Fruit fly (Drosophila melanogaster) whole organism, embryonic: ENCODE measurements around the gene Sema5c.
A peak's percentile ranks its signal among the peaks of the same experiment; 100 is the strongest.

ENCODE experiments used
- B-H1 ChIP-seq: fragments of 200-800 bp; sonication (Bioruptor generic); IDR thresholded peaks from 3 replicates; pipeline ENCODE4 v1.3.6; 2022; ENCODE audit warnings: missing biosample characterization, missing genetic modification characterization
- Blimp-1 ChIP-seq: fragments of 200-800 bp; sonication (Bioruptor generic); optimal IDR thresholded peaks from 3 replicates; lab custom pipeline; 2018; ENCODE audit warnings: missing biosample characterization, missing genetic modification characterization, mild to moderate bottlenecking, moderate library complexity, missing genetic modification reagents
- CG10147 ChIP-seq: fragments of 200-800 bp; sonication (Bioruptor generic); optimal IDR thresholded peaks from 2 replicates; lab custom pipeline; 2019; ENCODE audit warnings: missing biosample characterization, mild to moderate bottlenecking, missing genetic modification characterization, moderate library complexity
- CG10462 ChIP-seq: fragments of 200-800 bp; sonication (Bioruptor generic); optimal IDR thresholded peaks from 2 replicates; lab custom pipeline; 2016; ENCODE audit warnings: missing biosample characterization, missing genetic modification characterization
- CG10979 ChIP-seq: fragments of 200-800 bp; sonication (Bioruptor generic); optimal IDR thresholded peaks from 2 replicates; lab custom pipeline; 2018; ENCODE audit warnings: missing biosample characterization, mild to moderate bottlenecking, missing genetic modification characterization, moderate library complexity
- CG12769 ChIP-seq: fragments of 200-800 bp; sonication (Bioruptor generic); optimal IDR thresholded peaks from 2 replicates; lab custom pipeline; 2019; ENCODE audit warnings: missing biosample characterization, mild to moderate bottlenecking, missing genetic modification characterization, moderate library complexity
- CG14667 ChIP-seq: fragments of 200-800 bp; sonication (Bioruptor generic); IDR thresholded peaks from 2 replicates; pipeline ENCODE4 v1.3.6; 2022; ENCODE audit warnings: missing biosample characterization, missing genetic modification characterization
- CG14965 ChIP-seq: fragments of 200-800 bp; sonication (Bioruptor generic); optimal IDR thresholded peaks from 2 replicates; lab custom pipeline; 2016; ENCODE audit warnings: missing biosample characterization, missing genetic modification characterization, borderline replicate concordance
- CG1603 ChIP-seq: fragments of 200-800 bp; sonication (Bioruptor generic); optimal IDR thresholded peaks from 2 replicates; lab custom pipeline; 2019; ENCODE audit warnings: missing biosample characterization, mild to moderate bottlenecking, missing genetic modification characterization, moderate library complexity
- CG16779 ChIP-seq: fragments of 200-800 bp; sonication (Bioruptor generic); IDR thresholded peaks from 2 replicates; pipeline ENCODE4 v1.3.6; 2022; ENCODE audit warnings: missing biosample characterization, missing genetic modification characterization
- CG17359 ChIP-seq: fragments of 200-800 bp; sonication (Bioruptor generic); optimal IDR thresholded peaks from 3 replicates; lab custom pipeline; 2018; ENCODE audit warnings: missing biosample characterization, mild to moderate bottlenecking, missing genetic modification characterization, moderate library complexity
- CG17568 ChIP-seq: fragments of 200-800 bp; sonication (Bioruptor generic); optimal IDR thresholded peaks from 2 replicates; lab custom pipeline; 2018; ENCODE audit warnings: missing biosample characterization, mild to moderate bottlenecking, missing genetic modification characterization, moderate library complexity
- CG1792 ChIP-seq: fragments of 200-800 bp; sonication (Bioruptor generic); optimal IDR thresholded peaks from 2 replicates; lab custom pipeline; 2016; ENCODE audit warnings: missing biosample characterization, missing genetic modification characterization
- CG2129 ChIP-seq: fragments of 200-800 bp; sonication (Bioruptor generic); IDR thresholded peaks from 2 replicates; pipeline ENCODE4 v1.3.6; 2022; ENCODE audit warnings: missing biosample characterization, missing genetic modification characterization; ENCODE audit not compliant: partially characterized antibody
- CG2202 ChIP-seq: fragments of 200-800 bp; sonication (Bioruptor generic); optimal IDR thresholded peaks from 2 replicates; lab custom pipeline; 2018; ENCODE audit warnings: missing biosample characterization, mild to moderate bottlenecking, missing genetic modification characterization
- CG3407 ChIP-seq: fragments of 200-800 bp; sonication (Bioruptor generic); optimal IDR thresholded peaks from 2 replicates; lab custom pipeline; 2018; ENCODE audit warnings: missing biosample characterization, mild to moderate bottlenecking, missing genetic modification characterization
- CG3726 ChIP-seq: fragments of 200-800 bp; sonication (Bioruptor generic); IDR thresholded peaks from 3 replicates; pipeline ENCODE4, ENCODE4 v1.3.6; 2022; ENCODE audit warnings: missing biosample characterization, missing genetic modification characterization
- CG4360 ChIP-seq: fragments of 200-800 bp; sonication (Bioruptor generic); IDR thresholded peaks from 2 replicates; pipeline ENCODE4 v1.3.6; 2022; ENCODE audit warnings: missing biosample characterization, missing genetic modification characterization
- CG8359 ChIP-seq: fragments of 200-800 bp; sonication (Bioruptor generic); optimal IDR thresholded peaks from 2 replicates; lab custom pipeline; 2017; ENCODE audit warnings: missing biosample characterization, mild to moderate bottlenecking, missing genetic modification characterization, borderline replicate concordance
- CG8765 ChIP-seq: fragments of 200-800 bp; sonication (Bioruptor generic); IDR thresholded peaks from 2 replicates; pipeline ENCODE4 v1.3.6; 2022; ENCODE audit warnings: missing biosample characterization, missing genetic modification characterization
- CG9437 ChIP-seq: fragments of 200-800 bp; sonication (Bioruptor generic); optimal IDR thresholded peaks from 2 replicates; lab custom pipeline; 2018; ENCODE audit warnings: missing biosample characterization, mild to moderate bottlenecking, missing genetic modification characterization
- Deaf1 ChIP-seq: fragments of 200-800 bp; optimal IDR thresholded peaks from 3 replicates; lab custom pipeline; 2019; ENCODE audit warnings: missing biosample characterization, mild to moderate bottlenecking, missing genetic modification characterization, moderate library complexity
- Doc3 ChIP-seq: fragments of 200-800 bp; sonication (Bioruptor generic); IDR thresholded peaks from 3 replicates; pipeline ENCODE4 v1.3.6; 2022; ENCODE audit warnings: missing biosample characterization, missing genetic modification characterization; ENCODE audit not compliant: partially characterized antibody
- HLH54F ChIP-seq: fragments of 200-800 bp; sonication (Bioruptor generic); optimal IDR thresholded peaks from 3 replicates; lab custom pipeline; 2016; ENCODE audit warnings: missing biosample characterization, missing genetic modification characterization
- Hr51 ChIP-seq, 2 experiments: fragments of 200-800 bp; sonication (Bioruptor generic); optimal IDR thresholded peaks; 2 replicates in 1 of 2; 3 replicates in 1 of 2; lab custom pipeline; 2016 to 2018; ENCODE audit warnings: missing biosample characterization in 2 of 2, missing genetic modification characterization in 2 of 2, mild to moderate bottlenecking in 1 of 2, moderate library complexity in 1 of 2
- Scr ChIP-seq: fragments of 200-800 bp; sonication (Bioruptor generic); IDR thresholded peaks from 2 replicates; pipeline ENCODE4 v1.3.6; 2022; ENCODE audit warnings: missing biosample characterization, missing genetic modification characterization; ENCODE audit not compliant: partially characterized antibody
- Sox102F ChIP-seq: fragments of 200-800 bp; sonication (Bioruptor generic); optimal IDR thresholded peaks from 2 replicates; lab custom pipeline; 2018; ENCODE audit warnings: missing biosample characterization, mild to moderate bottlenecking, missing genetic modification characterization, moderate library complexity
- Sry-β ChIP-seq: fragments of 200-800 bp; sonication (Bioruptor generic); optimal IDR thresholded peaks from 2 replicates; lab custom pipeline; 2018; ENCODE audit warnings: missing biosample characterization, mild to moderate bottlenecking, missing genetic modification characterization, moderate library complexity
- ci ChIP-seq: fragments of 200-800 bp; sonication (Bioruptor generic); IDR thresholded peaks from 3 replicates; pipeline ENCODE4 v1.3.6; 2022; ENCODE audit warnings: missing biosample characterization, missing genetic modification characterization
- danr ChIP-seq: fragments of 200-800 bp; sonication (Bioruptor generic); IDR thresholded peaks from 2 replicates; pipeline ENCODE4 v1.3.6; 2022; ENCODE audit warnings: missing biosample characterization, missing genetic modification characterization
- dm ChIP-seq: fragments of 200-800 bp; sonication (Bioruptor generic); optimal IDR thresholded peaks from 3 replicates; lab custom pipeline; 2016; ENCODE audit warnings: missing biosample characterization, missing genetic modification characterization
- ems ChIP-seq: fragments of 200-800 bp; sonication (Bioruptor generic); optimal IDR thresholded peaks from 3 replicates; lab custom pipeline; 2016; ENCODE audit warnings: missing biosample characterization, missing genetic modification characterization
- eve ChIP-seq, 2 experiments: fragments of >200 bp; optimal IDR thresholded peaks; 2 replicates each; lab custom pipeline; 2017; ENCODE audit warnings: missing biosample characterization in 2 of 2, missing genetic modification characterization in 2 of 2
- gem ChIP-seq: fragments of 200-800 bp; sonication (Bioruptor generic); optimal IDR thresholded peaks from 2 replicates; lab custom pipeline; 2019; ENCODE audit warnings: missing biosample characterization, mild to moderate bottlenecking, missing genetic modification characterization, moderate library complexity
- her ChIP-seq: fragments of 200-800 bp; sonication (Bioruptor generic); optimal IDR thresholded peaks from 2 replicates; lab custom pipeline; 2016; ENCODE audit warnings: missing biosample characterization, missing genetic modification characterization
- mirr ChIP-seq: fragments of 200-800 bp; sonication (Bioruptor generic); optimal IDR thresholded peaks from 3 replicates; lab custom pipeline; 2018; ENCODE audit warnings: missing biosample characterization, mild to moderate bottlenecking, missing genetic modification characterization
- nau ChIP-seq: fragments of 200-800 bp; sonication (Bioruptor generic); optimal IDR thresholded peaks from 3 replicates; lab custom pipeline; 2017; ENCODE audit warnings: missing biosample characterization, mild to moderate bottlenecking, missing genetic modification characterization, missing genetic modification reagents
- nmo ChIP-seq: fragments of 200-800 bp; sonication (Bioruptor generic); optimal IDR thresholded peaks from 2 replicates; lab custom pipeline; 2018; ENCODE audit warnings: missing biosample characterization, mild to moderate bottlenecking, missing genetic modification characterization, moderate library complexity
- nom ChIP-seq: fragments of 200-800 bp; sonication (Bioruptor generic); optimal IDR thresholded peaks from 2 replicates; lab custom pipeline; 2017; ENCODE audit warnings: missing biosample characterization, missing genetic modification characterization, mild to moderate bottlenecking, moderate library complexity, missing genetic modification reagents
- phol ChIP-seq: fragments of 200-800 bp; sonication (Bioruptor generic); optimal IDR thresholded peaks from 3 replicates; lab custom pipeline; 2018; ENCODE audit warnings: missing biosample characterization, mild to moderate bottlenecking, missing genetic modification characterization, moderate library complexity
- prd ChIP-seq, 3 experiments: fragments of >200 bp in 2 of 3; fragments of 200-800 bp in 1 of 3; sonication (Bioruptor generic) in 1 of 3; optimal IDR thresholded peaks in 2 of 3; IDR thresholded peaks in 1 of 3; 2 replicates in 2 of 3; 3 replicates in 1 of 3; pipeline versions ENCODE4 v1.3.6 to Lab custom; 2017 to 2022; ENCODE audit warnings: missing biosample characterization in 1 of 3, missing genetic modification characterization in 1 of 3
- psq ChIP-seq: fragments of 200-800 bp; sonication (Bioruptor generic); optimal IDR thresholded peaks from 2 replicates; lab custom pipeline; 2017; ENCODE audit warnings: missing biosample characterization, missing genetic modification characterization
- sens ChIP-seq: fragments of 200-800 bp; sonication (Bioruptor generic); peaks from one replicate; lab custom pipeline; 2016; ENCODE audit warnings: missing biosample characterization, missing genetic modification characterization
- seq ChIP-seq: fragments of 200-800 bp; sonication (Bioruptor generic); IDR thresholded peaks from 2 replicates; pipeline ENCODE4 v1.3.6; 2022; ENCODE audit warnings: missing biosample characterization, missing genetic modification characterization
- sima ChIP-seq: fragments of 200-800 bp; sonication (Bioruptor generic); optimal IDR thresholded peaks from 2 replicates; lab custom pipeline; 2016; ENCODE audit warnings: missing biosample characterization, missing genetic modification characterization
- sug ChIP-seq: fragments of 200-800 bp; optimal IDR thresholded peaks from 2 replicates; lab custom pipeline; 2019; ENCODE audit warnings: missing biosample characterization, mild to moderate bottlenecking, missing genetic modification characterization, moderate library complexity
- unpg ChIP-seq: fragments of 200-800 bp; sonication (Bioruptor generic); optimal IDR thresholded peaks from 3 replicates; lab custom pipeline; 2018; ENCODE audit warnings: missing biosample characterization, mild to moderate bottlenecking, missing genetic modification characterization, moderate library complexity
- vvl ChIP-seq: fragments of 200-800 bp; sonication (Bioruptor generic); IDR thresholded peaks from 2 replicates; pipeline ENCODE4 v1.3.6; 2022; ENCODE audit warnings: missing biosample characterization, missing genetic modification characterization

Gene Sema5c

dm6 chr3L:12090184-12090897 lies 8.7 kb upstream of the Sema5c start (continued):
- TF ChIP-seq ems (GFP tag; lab: Kevin White, UChicago), result no peak
- TF ChIP-seq seq (GFP tag; lab: Robert Waterston, UW), result no peak
- TF ChIP-seq unpg, result no peak
- no peak for TF ChIP-seq nau
- peak; percentile 39 for TF ChIP-seq nom (GFP tag; lab: Kevin White, UChicago)
- TF ChIP-seq sug (tag; lab: Kevin White, UChicago), result no peak
- peak; percentile 13 for TF ChIP-seq nmo (GFP tag; lab: Kevin White, UChicago)
- peak in 1 of 2 experiments; percentile 47 for TF ChIP-seq eve (GFP tag; optimal IDR thresholded peaks at IDR 0.05; lab: Kevin White, UChicago)
- TF ChIP-seq phol, result peak; percentile 34
- TF ChIP-seq gem (tag; lab: Kevin White, UChicago), result peak; percentile 5
- no peak for TF ChIP-seq CG10462 (GFP tag; lab: Kevin White, UChicago)
- TF ChIP-seq CG8359 (GFP tag; lab: Kevin White, UChicago), result no peak
- TF ChIP-seq ci (GFP tag; lab: Robert Waterston, UW), result peak; percentile 64; the same call in 2 of the 3 replicates
- TF ChIP-seq CG4360 (GFP tag; lab: Robert Waterston, UW), result peak; percentile 99
- no peak for TF ChIP-seq CG14965 (GFP tag; lab: Kevin White, UChicago)
- peak; percentile 71 for TF ChIP-seq vvl (GFP tag; lab: Robert Waterston, UW)
- TF ChIP-seq CG9437 (GFP tag; lab: Kevin White, UChicago), result peak; percentile 4
- TF ChIP-seq CG10979 (tag; lab: Kevin White, UChicago), result peak; percentile 9
- no peak for TF ChIP-seq CG16779 (GFP tag; lab: Robert Waterston, UW)
- no peak for TF ChIP-seq CG8765 (GFP tag; lab: Robert Waterston, UW)
- no peak for TF ChIP-seq CG1792 (GFP tag; lab: Kevin White, UChicago)
- peak in 1 of 2 experiments; percentile 13 for TF ChIP-seq Hr51 (GFP tag; optimal IDR thresholded peaks at IDR 0.05; lab: Kevin White, UChicago)
- no peak for TF ChIP-seq CG3407 (GFP tag; lab: Kevin White, UChicago)
- no peak for TF ChIP-seq Scr
- TF ChIP-seq CG14667 (GFP tag; lab: Robert Waterston, UW), result no peak
- no peak for TF ChIP-seq danr (GFP tag; lab: Robert Waterston, UW)
- TF ChIP-seq dm (GFP tag; lab: Kevin White, UChicago), result peak; percentile 19
- no peak for TF ChIP-seq her (GFP tag; lab: Kevin White, UChicago)
- TF ChIP-seq Sox102F (GFP tag; lab: Kevin White, UChicago), result peak; percentile 31
- peak; percentile 53 for TF ChIP-seq psq (GFP tag; lab: Kevin White, UChicago)
- no peak for TF ChIP-seq HLH54F (GFP tag; lab: Kevin White, UChicago)
- TF ChIP-seq Doc3, result no peak
- no peak for TF ChIP-seq Sry-β (GFP tag; lab: Kevin White, UChicago)
- TF ChIP-seq CG17359 (tag; lab: Kevin White, UChicago), result peak; percentile 13
- peak; percentile 16 for TF ChIP-seq Deaf1 (tag; lab: Kevin White, UChicago)
- TF ChIP-seq sens (GFP tag; lab: Kevin White, UChicago), result peak; percentile 44
- no peak for TF ChIP-seq CG3726 (GFP tag; lab: Robert Waterston, UW)
- TF ChIP-seq prd (optimal IDR thresholded peaks at IDR 0.05; lab: Kevin White, UChicago), result no peak
- TF ChIP-seq prd (GFP tag; IDR thresholded peaks at IDR 0.05; lab: Robert Waterston, UW), result 0 out of 3 replicates have a peak, but pooled peaks have one; percentile 6
- TF ChIP-seq mirr (GFP tag; lab: Kevin White, UChicago), result no peak
- TF ChIP-seq CG2129 (GFP tag; lab: Robert Waterston, UW), result no peak
- TF ChIP-seq CG1603 (tag; lab: Kevin White, UChicago), result no peak
- TF ChIP-seq CG17568, result no peak
- no peak for TF ChIP-seq sima (GFP tag; lab: Kevin White, UChicago)
- peak; percentile 23 for TF ChIP-seq CG12769 (tag; lab: Kevin White, UChicago)
- TF ChIP-seq Blimp-1, result peak; percentile 13
- no peak for TF ChIP-seq B-H1 (GFP tag; lab: Robert Waterston, UW)
- no peak for TF ChIP-seq CG2202
- TF ChIP-seq CG10147 (GFP tag; lab: Kevin White, UChicago), result no peak
